Fruit fly (Drosophila melanogaster) ovary, adult (tissue): ENCODE measurements around the gene frtz.

Source experiments
- CG17801 ChIP-seq: fragments of 200-800 bp; optimal IDR thresholded peaks from 2 replicates; lab custom pipeline; 2019; ENCODE audit warnings: missing biosample characterization, mild to moderate bottlenecking, missing genetic modification characterization, moderate library complexity; ENCODE audit not compliant: partially characterized antibody

frtz gene

DNA sequence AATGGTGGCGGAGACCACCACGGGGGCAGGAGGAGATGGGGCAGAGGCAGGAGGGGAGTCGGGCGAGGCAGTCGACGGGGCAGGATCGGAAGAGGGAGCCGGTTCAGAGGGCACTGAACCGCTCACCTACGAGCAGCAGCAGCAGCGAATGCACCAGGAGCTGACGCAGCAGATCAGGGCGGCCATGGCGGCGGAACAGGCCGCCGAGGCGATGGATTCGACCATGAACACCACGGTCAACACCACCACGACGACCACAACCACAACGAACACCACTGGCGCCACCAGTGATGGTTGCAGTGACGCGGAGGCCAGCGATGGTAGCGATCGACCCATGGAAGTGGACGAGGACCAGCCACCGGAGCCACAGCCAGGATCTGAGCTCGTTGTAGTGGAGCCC, 19.4 kb downstream of the frtz start:
- TF ChIP-seq CG17801, result no peak

DNA sequence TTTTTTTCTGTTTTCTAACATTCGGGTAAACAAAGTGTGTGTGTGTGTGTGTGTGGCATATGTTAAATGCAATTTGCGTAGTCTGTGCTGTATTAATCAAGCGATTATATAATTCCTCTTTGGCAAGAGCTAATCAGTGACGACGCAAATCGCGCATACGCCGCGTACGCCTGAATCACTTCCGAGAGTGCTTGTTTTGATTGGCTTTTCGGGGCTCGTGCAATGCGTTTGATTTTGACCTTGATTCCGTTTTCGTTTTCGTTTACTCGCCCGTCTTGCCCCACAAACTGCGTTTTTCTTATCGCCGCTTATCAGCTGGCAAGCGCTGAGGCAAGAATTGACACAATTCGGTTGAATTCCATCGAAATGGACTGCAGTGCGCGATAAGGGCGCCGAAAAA, 22.8 kb downstream of the frtz start:
- no peak for TF ChIP-seq CG17801

DNA sequence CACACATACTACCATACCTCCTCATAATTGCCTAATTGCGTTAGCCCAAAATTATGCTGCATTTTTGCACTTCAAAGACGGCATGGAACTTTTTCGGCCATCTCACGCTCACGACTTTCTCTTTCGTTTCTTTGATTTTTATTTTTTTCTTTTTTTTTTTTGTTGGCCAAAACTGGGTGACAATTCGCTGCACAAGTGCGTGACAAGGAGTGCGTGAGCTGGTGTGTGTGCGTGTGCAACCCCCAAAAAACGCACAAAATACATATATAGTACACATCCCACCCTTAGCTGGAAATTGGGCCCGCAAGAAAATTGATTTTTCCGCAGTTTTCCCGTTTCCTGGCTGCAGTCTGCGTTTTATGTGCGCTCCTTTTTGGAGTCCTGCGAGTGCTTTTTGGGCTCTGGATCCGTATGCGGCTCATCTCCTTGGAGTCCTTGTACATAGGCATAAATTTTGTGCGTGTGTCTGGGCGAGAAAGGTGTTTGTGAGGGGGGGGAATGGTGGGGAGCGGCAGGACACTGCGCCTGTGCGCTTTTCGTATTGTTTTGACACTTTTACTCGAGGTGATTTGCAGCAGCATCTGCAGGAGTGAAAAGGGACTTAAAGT, 43.4 kb downstream of the frtz start:
- TF ChIP-seq CG17801, result no peak

DNA sequence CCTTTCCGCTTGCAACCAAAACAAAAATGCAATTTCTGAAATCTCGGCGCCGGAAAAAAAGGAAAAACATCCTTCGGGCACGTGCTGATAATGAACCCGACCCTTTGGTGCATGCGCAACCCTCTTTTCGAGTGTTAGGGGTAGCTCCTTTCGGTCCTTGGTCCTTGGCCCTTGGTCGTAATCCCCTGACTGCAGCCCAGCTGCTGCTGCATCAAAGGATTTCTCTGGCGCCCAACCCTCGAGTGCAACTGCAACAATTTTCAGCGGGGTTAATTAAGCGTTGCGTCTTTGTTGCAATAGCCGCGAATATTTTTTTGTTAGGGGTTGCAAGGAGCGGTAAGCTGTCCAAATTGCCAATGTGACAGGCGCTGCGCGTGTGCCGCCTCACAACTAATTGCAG, 45.2 kb downstream of the frtz start:
- TF ChIP-seq CG17801, result no peak

- TF ChIP-seq CG17801, result peak; percentile 6
Observed at dm6 chr2L:1669316-1670027, 46.2 kb downstream of the frtz start.

- no peak for TF ChIP-seq CG17801
Observed at dm6 chr2L:1668616-1669020, 47.0 kb downstream of the frtz start.

dm6 chr2L:1667483-1667882, 48.2 kb downstream of the frtz start:
- TF ChIP-seq CG17801, result no peak

dm6 chr2L:1666789-1667188, 48.9 kb downstream of the frtz start:
- TF ChIP-seq CG17801, result no peak

- no peak for TF ChIP-seq CG17801
Observed at dm6 chr2L:1665879-1666278, 49.8 kb downstream of the frtz start.

- no peak for TF ChIP-seq CG17801
Observed at dm6 chr2L:1663066-1663465, 52.6 kb downstream of the frtz start.
